Fruit fly (Drosophila melanogaster): ENCODE data around the gene zormin.

Gene zormin

dm6 chr3L:2157427-2157931, 6.0 kb upstream of the zormin start (continued):
- 0 out of 2 replicates have a peak, but pooled peaks have one; percentile 10 for TF ChIP-seq CG5953 (GFP tag; IDR thresholded peaks at IDR 0.05)
- no peak for TF ChIP-seq CG12155 (GFP tag; optimal IDR thresholded peaks at IDR 0.05)
- TF ChIP-seq NC2α (GFP tag; optimal IDR thresholded peaks at IDR 0.05), result no peak
- no peak for TF ChIP-seq Dad (GFP tag; optimal IDR thresholded peaks at IDR 0.05)
- no peak for TF ChIP-seq CG2129 (GFP tag; IDR thresholded peaks at IDR 0.05; ENCODE audit: partially characterized antibody)
- no peak for TF ChIP-seq Bgb (GFP tag; IDR thresholded peaks at IDR 0.05; ENCODE audit: partially characterized antibody)
- peak in 1 of 2 experiments; percentile 76 for TF ChIP-seq Hr78 (GFP tag; optimal IDR thresholded peaks at IDR 0.05)
- TF ChIP-seq bbx (GFP tag; IDR thresholded peaks at IDR 0.05; ENCODE audit: partially characterized antibody), result 0 out of 2 replicates have a peak, but pooled peaks have one; percentile 20
- TF ChIP-seq CG14965 (GFP tag; optimal IDR thresholded peaks at IDR 0.05; ENCODE audit: borderline replicate concordance), result no peak
- TF ChIP-seq trem (tag; optimal IDR thresholded peaks at IDR 0.05), result no peak
- TF ChIP-seq ftz-f1 (GFP tag; optimal IDR thresholded peaks at IDR 0.05), result peak; percentile 66

dm6 chr3L:2152730-2153129, 1.2 kb upstream of the zormin start:
- TF ChIP-seq sens (GFP tag) (peak; percentile 79), sr (GFP tag; IDR thresholded peaks at IDR 0.05) (0 out of 3 replicates have a peak, but pooled peaks have one; percentile 32), CG15269 (tag; optimal IDR thresholded peaks at IDR 0.05) (no peak), Lhr (GFP tag; optimal IDR thresholded peaks at IDR 0.05) (no peak), ci (GFP tag; IDR thresholded peaks at IDR 0.05) (peak; percentile 50; the same call in 1 of the 3 replicates), CG18619 (GFP tag; optimal IDR thresholded peaks at IDR 0.05) (no peak), CG12391 (tag; optimal IDR thresholded peaks at IDR 0.05) (no peak), Drgx (GFP tag; IDR thresholded peaks at IDR 0.05) (peak; percentile 42), CG31224 (GFP tag; IDR thresholded peaks at IDR 0.05) (no peak), CG6813 (GFP tag; optimal IDR thresholded peaks at IDR 0.05) (no peak), CG5245 (GFP tag; optimal IDR thresholded peaks at IDR 0.05) (no peak), CG8290 (GFP tag; optimal IDR thresholded peaks at IDR 0.05) (no peak), CG8290 (tag; optimal IDR thresholded peaks at IDR 0.05) (peak in 1 of 2 experiments; percentile 46), Kr (GFP tag; optimal IDR thresholded peaks at IDR 0.05) (no peak), Fer1 (GFP tag; optimal IDR thresholded peaks at IDR 0.05) (no peak), CG11560 (tag; IDR thresholded peaks at IDR 0.05) (no peak), Dll (GFP tag; IDR thresholded peaks at IDR 0.05; ENCODE audit: partially characterized antibody) (no peak), ash1 (GFP tag; optimal IDR thresholded peaks at IDR 0.05) (no peak), CG30431 (GFP tag; optimal IDR thresholded peaks at IDR 0.05) (no peak), CG17361 (GFP tag; IDR thresholded peaks at IDR 0.05) (no peak), CG2116 (GFP tag; optimal IDR thresholded peaks at IDR 0.05) (no peak), CG9932 (GFP tag; IDR thresholded peaks at IDR 0.05) (peak; percentile 25; the same call in 1 of the 2 replicates), chinmo (GFP tag; IDR thresholded peaks at IDR 0.05; ENCODE audit: partially characterized antibody) (0 out of 4 replicates have a peak, but pooled peaks have one; percentile 49), Hmr (GFP tag; optimal IDR thresholded peaks at IDR 0.05) (no peak), Abd-B (GFP tag; optimal IDR thresholded peaks at IDR 0.05) (peak; percentile 12), dysf (GFP tag; IDR thresholded peaks at IDR 0.05) (peak; percentile 5; the same call in 1 of the 3 replicates), CG10654 (GFP tag; optimal IDR thresholded peaks at IDR 0.05) (no peak), HLH54F (GFP tag; optimal IDR thresholded peaks at IDR 0.05) (no peak), ab (GFP tag; optimal IDR thresholded peaks at IDR 0.05) (no peak), CG4360 (GFP tag; IDR thresholded peaks at IDR 0.05) (no peak), CG13624 (GFP tag; optimal IDR thresholded peaks at IDR 0.05) (no peak), Hr3 (GFP tag; optimal IDR thresholded peaks at IDR 0.05) (no peak), vfl (GFP tag; optimal IDR thresholded peaks at IDR 0.05) (no peak), CG32532 (GFP tag; IDR thresholded peaks at IDR 0.05) (peak; percentile 23; the same call in 1 of the 2 replicates), lilli (GFP tag; optimal IDR thresholded peaks at IDR 0.05) (peak; percentile 22), zen (tag; optimal IDR thresholded peaks at IDR 0.05) (no peak), CG14965 (GFP tag; optimal IDR thresholded peaks at IDR 0.05; ENCODE audit: borderline replicate concordance) (no peak), CG2199 (GFP tag; IDR thresholded peaks at IDR 0.05) (no peak), esg (GFP tag; conservative IDR thresholded peaks at IDR 0.05) (no peak)

Measured in whole organism, embryonic.